Fruit fly (Drosophila melanogaster) whole organism, prepupa: ENCODE results near the gene CG33702.

Experiments used
- CG6792 ChIP-seq: fragments of 200-800 bp; sonication (Bioruptor generic); optimal IDR thresholded peaks from 3 replicates; lab custom pipeline; 2016; ENCODE audit warnings: missing biosample characterization, missing genetic modification characterization
- Met ChIP-seq: fragments of 200-800 bp; sonication (Bioruptor generic); optimal IDR thresholded peaks from 3 replicates; lab custom pipeline; 2016; ENCODE audit warnings: missing biosample characterization, missing genetic modification characterization

DNA sequence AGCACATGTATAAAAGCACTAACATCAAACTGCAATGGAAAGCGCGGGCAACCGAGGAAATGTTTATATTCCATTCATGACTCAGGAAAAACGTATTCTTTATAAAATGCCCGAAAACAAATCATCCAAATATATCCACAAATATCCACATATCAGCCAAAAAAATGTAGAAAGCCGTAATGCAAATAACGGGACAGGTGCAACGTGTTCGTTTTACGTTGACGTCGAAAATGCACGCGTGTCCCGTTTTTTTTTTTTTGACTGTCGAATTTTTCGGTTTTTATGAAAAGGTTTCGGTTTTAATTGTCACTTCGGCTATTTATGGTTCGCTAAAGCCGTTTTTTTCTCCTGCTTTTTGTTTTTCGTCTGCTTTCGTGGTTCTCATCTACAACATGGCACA lies 8.7 kb downstream of the CG33702 start:
- no peak for TF ChIP-seq CG6792
- TF ChIP-seq Met (GFP tag; lab: Kevin White, UChicago): no peak
